Fruit fly (Drosophila melanogaster): Measurements from ENCODE around the gene wrm1.
A peak's percentile ranks its signal among the peaks of the same experiment; 100 is the strongest.

Gene wrm1

DNA sequence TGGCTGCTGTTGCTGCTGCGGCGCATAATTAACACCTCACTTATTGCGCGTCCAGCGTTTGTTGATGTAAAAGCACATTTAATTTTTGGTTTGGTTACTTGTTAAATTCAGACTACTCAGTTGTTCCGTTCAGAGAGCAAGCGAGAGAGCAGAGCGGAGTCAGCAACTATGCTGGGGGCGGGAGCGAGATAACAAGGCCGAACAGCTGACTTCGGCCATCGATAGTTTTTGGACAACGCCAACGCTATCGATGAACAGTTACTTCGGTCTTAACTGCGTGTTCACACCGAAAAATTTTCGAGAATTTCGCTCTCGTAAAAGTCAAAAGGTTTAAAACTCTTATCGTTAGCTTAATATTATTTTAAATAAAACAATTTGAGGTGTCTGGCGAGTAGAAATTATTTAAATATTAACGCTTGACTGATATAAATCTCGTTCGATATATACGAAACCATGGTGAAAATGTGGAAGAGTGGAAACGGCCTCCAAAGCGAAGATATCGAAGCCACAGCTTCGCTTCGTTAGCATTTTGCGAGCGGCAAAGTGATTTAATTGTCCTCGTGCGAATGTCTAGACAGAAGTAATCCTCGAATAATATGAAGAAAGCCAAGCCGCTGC is 46.4 kb upstream of the wrm1 start, which contains the start of the genes SMSr and smid (continued):
- TF ChIP-seq CG32532 (GFP tag; IDR thresholded peaks at IDR 0.05) (peak; percentile 70), CHES-1-like (GFP tag; optimal IDR thresholded peaks at IDR 0.05) (no peak), zf30C (GFP tag; optimal IDR thresholded peaks at IDR 0.05) (no peak), h (optimal IDR thresholded peaks at IDR 0.05) (no peak), CG5245 (GFP tag; optimal IDR thresholded peaks at IDR 0.05) (no peak), CG13424 (tag; optimal IDR thresholded peaks at IDR 0.05) (peak; percentile 59), CG2129 (GFP tag; IDR thresholded peaks at IDR 0.05; ENCODE audit: partially characterized antibody) (peak; percentile 71; the same call in 1 of the 2 replicates), CG4424 (GFP tag; optimal IDR thresholded peaks at IDR 0.05) (peak; percentile 42), CG14050 (GFP tag; IDR thresholded peaks at IDR 0.05) (no peak), pb (GFP tag; optimal IDR thresholded peaks at IDR 0.05) (no peak), tin (GFP tag; optimal IDR thresholded peaks at IDR 0.05) (peak; percentile 51), az2 (GFP tag; optimal IDR thresholded peaks at IDR 0.05) (peak; percentile 45), Atf-2 (GFP tag; optimal IDR thresholded peaks at IDR 0.05) (no peak), CG10321 (GFP tag; IDR thresholded peaks at IDR 0.05) (no peak), CG11560 (tag; IDR thresholded peaks at IDR 0.05) (no peak; the same call in 2 of the 3 replicates), Hsf (GFP tag; optimal IDR thresholded peaks at IDR 0.05) (peak; percentile 68), CG10462 (GFP tag; optimal IDR thresholded peaks at IDR 0.05) (no peak), CrebB (tag; optimal IDR thresholded peaks at IDR 0.05) (peak; percentile 2), CG12659 (GFP tag; optimal IDR thresholded peaks at IDR 0.05) (peak; percentile 71), gcm2 (GFP tag; optimal IDR thresholded peaks at IDR 0.05) (no peak), CG12942 (GFP tag; optimal IDR thresholded peaks at IDR 0.05) (peak; percentile 54), CG15479 (GFP tag; optimal IDR thresholded peaks at IDR 0.05) (no peak), pros (GFP tag; optimal IDR thresholded peaks at IDR 0.05) (no peak), bcd (GFP tag; optimal IDR thresholded peaks at IDR 0.05) (peak; percentile 65), HLHmδ (GFP tag; optimal IDR thresholded peaks at IDR 0.05) (peak; percentile 4), MTF-1 (GFP tag; optimal IDR thresholded peaks at IDR 0.05; ENCODE audit: borderline replicate concordance) (no peak), CG11695 (GFP tag; IDR thresholded peaks at IDR 0.05) (no peak), Adf1 (GFP tag; IDR thresholded peaks at IDR 0.05) (peak; percentile 43), crc (GFP tag; optimal IDR thresholded peaks at IDR 0.05) (peak; percentile 15), CG12391 (tag; optimal IDR thresholded peaks at IDR 0.05) (peak; percentile 80), Jarid2 (GFP tag; optimal IDR thresholded peaks at IDR 0.05) (no peak), CG5953 (GFP tag; IDR thresholded peaks at IDR 0.05) (no peak), btn (GFP tag; optimal IDR thresholded peaks at IDR 0.05) (no peak), hb (GFP tag; IDR thresholded peaks at IDR 0.05; ENCODE audit: partially characterized antibody) (peak; percentile 84), Oaz (GFP tag; IDR thresholded peaks at IDR 0.05) (no peak), CG12744 (GFP tag; optimal IDR thresholded peaks at IDR 0.05) (no peak), en (GFP tag; optimal IDR thresholded peaks at IDR 0.05) (no peak), Myb (GFP tag; optimal IDR thresholded peaks at IDR 0.05) (peak; percentile 24), bab2 (GFP tag; optimal IDR thresholded peaks at IDR 0.05) (peak; percentile 42), wor (GFP tag; IDR thresholded peaks at IDR 0.05) (no peak), CG6683 (GFP tag; optimal IDR thresholded peaks at IDR 0.05) (no peak), Elba2 (GFP tag; optimal IDR thresholded peaks at IDR 0.05) (no peak), nau (GFP tag; optimal IDR thresholded peaks at IDR 0.05) (no peak), dati (GFP tag; IDR thresholded peaks at IDR 0.05) (no peak), disco-r (GFP tag; optimal IDR thresholded peaks at IDR 0.05) (no peak), CG18764 (GFP tag; optimal IDR thresholded peaks at IDR 0.05) (peak; percentile 40), CG8388 (GFP tag; optimal IDR thresholded peaks at IDR 0.05) (no peak), jing (GFP tag; optimal IDR thresholded peaks at IDR 0.05) (no peak), CG3838 (GFP tag; optimal IDR thresholded peaks at IDR 0.05) (no peak), sc (optimal IDR thresholded peaks at IDR 0.05) (no peak), sc (GFP tag; optimal IDR thresholded peaks at IDR 0.05) (peak; percentile 31), Awh (GFP tag; IDR thresholded peaks at IDR 0.05) (no peak)

Measured in whole organism, embryonic.